Fruit fly (Drosophila melanogaster) whole organism, embryonic: ENCODE measurements around the gene Bug22.
A peak's percentile ranks its signal among the peaks of the same experiment; 100 is the strongest.

Experiments used
- Aef1 ChIP-seq: fragments of 200-800 bp; sonication (Bioruptor generic); IDR thresholded peaks from 3 replicates; pipeline ENCODE4 v1.3.6; 2022; ENCODE audit warnings: missing biosample characterization, missing genetic modification characterization
- Asciz ChIP-seq: fragments of 200-800 bp; sonication (Bioruptor generic); optimal IDR thresholded peaks from 2 replicates; lab custom pipeline; 2017; ENCODE audit warnings: missing biosample characterization, mild to moderate bottlenecking, missing genetic modification characterization, missing genetic modification reagents
- BtbVII ChIP-seq: fragments of 200-800 bp; sonication (Bioruptor generic); optimal IDR thresholded peaks from 3 replicates; lab custom pipeline; 2017; ENCODE audit warnings: missing biosample characterization, mild to moderate bottlenecking, missing genetic modification characterization
- CG10321 ChIP-seq: fragments of 200-800 bp; sonication (Bioruptor generic); IDR thresholded peaks from 2 replicates; pipeline ENCODE4 v1.3.6; 2022; ENCODE audit warnings: missing biosample characterization, missing genetic modification characterization
- CG10654 ChIP-seq: fragments of 200-800 bp; sonication (Bioruptor generic); optimal IDR thresholded peaks from 2 replicates; lab custom pipeline; 2016; ENCODE audit warnings: missing biosample characterization, missing genetic modification characterization
- CG12219 ChIP-seq: fragments of 200-800 bp; sonication (Bioruptor generic); optimal IDR thresholded peaks from 3 replicates; lab custom pipeline; 2018; ENCODE audit warnings: missing biosample characterization, mild to moderate bottlenecking, missing genetic modification characterization
- CG13424 ChIP-seq: fragments of 200-800 bp; sonication (Bioruptor generic); optimal IDR thresholded peaks from 2 replicates; lab custom pipeline; 2019; ENCODE audit warnings: missing biosample characterization, mild to moderate bottlenecking, missing genetic modification characterization, moderate library complexity
- CG15269 ChIP-seq: fragments of 200-800 bp; sonication (Bioruptor generic); optimal IDR thresholded peaks from 2 replicates; lab custom pipeline; 2018; ENCODE audit warnings: missing biosample characterization, mild to moderate bottlenecking, missing genetic modification characterization, moderate library complexity
- CG17328 ChIP-seq: fragments of 200-800 bp; sonication (Bioruptor generic); IDR thresholded peaks from 2 replicates; pipeline ENCODE4 v1.3.6; 2022; ENCODE audit warnings: missing biosample characterization, missing genetic modification characterization
- CG30020 ChIP-seq: fragments of 200-800 bp; optimal IDR thresholded peaks from 2 replicates; lab custom pipeline; 2019; ENCODE audit warnings: missing biosample characterization, mild to moderate bottlenecking, missing genetic modification characterization, moderate library complexity
- CG31441 ChIP-seq: fragments of 200-800 bp; sonication (Bioruptor generic); IDR thresholded peaks from 2 replicates; pipeline ENCODE4 v1.3.6; 2022; ENCODE audit warnings: missing biosample characterization, missing genetic modification characterization
- CG3726 ChIP-seq: fragments of 200-800 bp; sonication (Bioruptor generic); IDR thresholded peaks from 3 replicates; pipeline ENCODE4, ENCODE4 v1.3.6; 2022; ENCODE audit warnings: missing biosample characterization, missing genetic modification characterization
- CG3847 ChIP-seq: fragments of 200-800 bp; sonication (Bioruptor generic); IDR thresholded peaks from 2 replicates; pipeline ENCODE4 v1.3.6; 2022; ENCODE audit warnings: missing biosample characterization, missing genetic modification characterization
- CG5953 ChIP-seq: fragments of 200-800 bp; sonication (Bioruptor generic); IDR thresholded peaks from 2 replicates; pipeline ENCODE4 v1.3.6; 2022; ENCODE audit warnings: missing biosample characterization, missing genetic modification characterization
- CG7963 ChIP-seq: fragments of 200-800 bp; sonication (Bioruptor generic); IDR thresholded peaks from 3 replicates; pipeline ENCODE4 v1.3.6; 2022; ENCODE audit warnings: missing biosample characterization, missing genetic modification characterization; ENCODE audit not compliant: partially characterized antibody
- CG8765 ChIP-seq: fragments of 200-800 bp; sonication (Bioruptor generic); IDR thresholded peaks from 2 replicates; pipeline ENCODE4 v1.3.6; 2022; ENCODE audit warnings: missing biosample characterization, missing genetic modification characterization
- CG8924 ChIP-seq: fragments of 200-800 bp; optimal IDR thresholded peaks from 3 replicates; lab custom pipeline; 2019; ENCODE audit warnings: missing biosample characterization, mild to moderate bottlenecking, missing genetic modification characterization, moderate library complexity
- CG9609 ChIP-seq: fragments of 200-800 bp; sonication (Bioruptor generic); optimal IDR thresholded peaks from 3 replicates; lab custom pipeline; 2016; ENCODE audit warnings: missing biosample characterization, missing genetic modification characterization
- Camta ChIP-seq: fragments of 200-800 bp; sonication (Bioruptor generic); optimal IDR thresholded peaks from 2 replicates; lab custom pipeline; 2016; ENCODE audit warnings: missing biosample characterization, missing genetic modification characterization
- Dbx ChIP-seq: fragments of 200-800 bp; sonication (Bioruptor generic); IDR thresholded peaks from 3 replicates; pipeline ENCODE4 v1.3.6; 2022; ENCODE audit warnings: missing biosample characterization, missing genetic modification characterization
- Fer3 ChIP-seq: fragments of 200-800 bp; sonication (Bioruptor generic); optimal IDR thresholded peaks from 2 replicates; lab custom pipeline; 2018; ENCODE audit warnings: missing biosample characterization, mild to moderate bottlenecking, missing genetic modification characterization, moderate library complexity
- HLH4C ChIP-seq: fragments of 200-800 bp; sonication (Bioruptor generic); IDR thresholded peaks from 3 replicates; pipeline ENCODE4 v1.3.6; 2022; ENCODE audit warnings: missing biosample characterization, missing genetic modification characterization; ENCODE audit not compliant: partially characterized antibody
- HLHmδ ChIP-seq: fragments of 200-800 bp; sonication (Bioruptor generic); optimal IDR thresholded peaks from 2 replicates; lab custom pipeline; 2018; ENCODE audit warnings: missing biosample characterization, mild to moderate bottlenecking, missing genetic modification characterization, moderate library complexity
- Hey ChIP-seq: fragments of 200-800 bp; sonication (Bioruptor generic); optimal IDR thresholded peaks from 3 replicates; lab custom pipeline; 2018; ENCODE audit warnings: missing biosample characterization, mild to moderate bottlenecking, missing genetic modification characterization
- Hmr ChIP-seq: fragments of 200-800 bp; sonication (Bioruptor generic); optimal IDR thresholded peaks from 3 replicates; lab custom pipeline; 2017; ENCODE audit warnings: mild to moderate bottlenecking, missing biosample characterization, missing genetic modification reagents, missing genetic modification characterization
- Mad ChIP-seq: fragments of 200-800 bp; sonication (Bioruptor generic); optimal IDR thresholded peaks from 2 replicates; lab custom pipeline; 2016; ENCODE audit warnings: missing biosample characterization, missing genetic modification characterization
- NfI ChIP-seq: fragments of 200-800 bp; sonication (Bioruptor generic); optimal IDR thresholded peaks from 3 replicates; lab custom pipeline; 2018; ENCODE audit warnings: missing biosample characterization, mild to moderate bottlenecking, missing genetic modification characterization, moderate library complexity
- Trl ChIP-seq, 3 experiments: fragments of >200 bp in 2 of 3; fragments of 200-800 bp in 1 of 3; sonication (Bioruptor generic) in 1 of 3; optimal IDR thresholded peaks; 2 replicates in 1 of 3; 3 replicates in 2 of 3; lab custom pipeline; 2016 to 2017; ENCODE audit warnings: missing biosample characterization in 1 of 3, missing genetic modification characterization in 1 of 3
- Xbp1 ChIP-seq: fragments of 200-800 bp; sonication (Bioruptor generic); optimal IDR thresholded peaks from 3 replicates; lab custom pipeline; 2016; ENCODE audit warnings: missing biosample characterization, mild to moderate bottlenecking, missing genetic modification characterization
- aop ChIP-seq: fragments of 200-800 bp; sonication (Bioruptor generic); IDR thresholded peaks from 2 replicates; pipeline ENCODE4 v1.3.6; 2022; ENCODE audit warnings: missing biosample characterization, missing genetic modification characterization
- ase ChIP-seq: fragments of 200-800 bp; sonication (Bioruptor generic); IDR thresholded peaks from 3 replicates; pipeline ENCODE4 v1.3.6; 2022; ENCODE audit warnings: missing biosample characterization, missing genetic modification characterization
- ci ChIP-seq: fragments of 200-800 bp; sonication (Bioruptor generic); IDR thresholded peaks from 3 replicates; pipeline ENCODE4 v1.3.6; 2022; ENCODE audit warnings: missing biosample characterization, missing genetic modification characterization
- dmrt11E ChIP-seq: fragments of 200-800 bp; sonication (Bioruptor generic); optimal IDR thresholded peaks from 3 replicates; lab custom pipeline; 2018; ENCODE audit warnings: missing biosample characterization, mild to moderate bottlenecking, missing genetic modification characterization, moderate library complexity
- esg ChIP-seq: fragments of 200-800 bp; sonication (Bioruptor generic); conservative IDR thresholded peaks from 2 replicates; pipeline ENCODE4 v1.3.6; 2022; ENCODE audit warnings: missing biosample characterization, missing genetic modification characterization
- grn ChIP-seq: fragments of 200-800 bp; sonication (Bioruptor generic); optimal IDR thresholded peaks from 3 replicates; lab custom pipeline; 2017; ENCODE audit warnings: missing biosample characterization, missing genetic modification characterization
- gsb-n ChIP-seq: fragments of 200-800 bp; sonication (Bioruptor generic); optimal IDR thresholded peaks from 3 replicates; lab custom pipeline; 2018; ENCODE audit warnings: missing biosample characterization, mild to moderate bottlenecking, missing genetic modification characterization
- insv ChIP-seq, 2 experiments: fragments of 200-800 bp; sonication (Bioruptor generic); optimal IDR thresholded peaks; 3 replicates each; lab custom pipeline; 2016 to 2018; ENCODE audit warnings: missing biosample characterization in 2 of 2, missing genetic modification characterization in 2 of 2
- kay ChIP-seq: fragments of 200-800 bp; sonication (Bioruptor generic); optimal IDR thresholded peaks from 2 replicates; lab custom pipeline; 2016; ENCODE audit warnings: missing biosample characterization, missing genetic modification characterization
- oc ChIP-seq: fragments of 200-800 bp; sonication (Bioruptor generic); optimal IDR thresholded peaks from 2 replicates; lab custom pipeline; 2018; ENCODE audit warnings: missing biosample characterization, mild to moderate bottlenecking, missing genetic modification characterization, moderate library complexity
- p53 ChIP-seq: fragments of 200-800 bp; sonication (Bioruptor generic); optimal IDR thresholded peaks from 2 replicates; lab custom pipeline; 2016; ENCODE audit warnings: missing biosample characterization, missing genetic modification characterization
- pfk ChIP-seq: fragments of 200-800 bp; sonication (Bioruptor generic); optimal IDR thresholded peaks from 2 replicates; lab custom pipeline; 2018; ENCODE audit warnings: missing biosample characterization, mild to moderate bottlenecking, missing genetic modification characterization, moderate library complexity
- pnt ChIP-seq: fragments of 200-800 bp; sonication (Bioruptor generic); optimal IDR thresholded peaks from 3 replicates; lab custom pipeline; 2016; ENCODE audit warnings: missing biosample characterization, missing genetic modification characterization
- prd ChIP-seq, 3 experiments: fragments of >200 bp in 2 of 3; fragments of 200-800 bp in 1 of 3; sonication (Bioruptor generic) in 1 of 3; optimal IDR thresholded peaks in 2 of 3; IDR thresholded peaks in 1 of 3; 2 replicates in 2 of 3; 3 replicates in 1 of 3; pipeline versions ENCODE4 v1.3.6 to Lab custom; 2017 to 2022; ENCODE audit warnings: missing biosample characterization in 1 of 3, missing genetic modification characterization in 1 of 3
- salm ChIP-seq: fragments of 200-800 bp; sonication (Bioruptor generic); optimal IDR thresholded peaks from 2 replicates; lab custom pipeline; 2018; ENCODE audit warnings: missing biosample characterization, mild to moderate bottlenecking, missing genetic modification characterization
- schlank ChIP-seq: fragments of 200-800 bp; sonication (Bioruptor generic); optimal IDR thresholded peaks from 2 replicates; lab custom pipeline; 2018; ENCODE audit warnings: missing biosample characterization, mild to moderate bottlenecking, missing genetic modification characterization
- unc-4 ChIP-seq: fragments of 200-800 bp; sonication (Bioruptor generic); IDR thresholded peaks from 2 replicates; pipeline ENCODE4 v1.3.6; 2022; ENCODE audit warnings: missing biosample characterization, missing genetic modification characterization; ENCODE audit not compliant: partially characterized antibody
- usp ChIP-seq: fragments of >200 bp; optimal IDR thresholded peaks from 2 replicates; lab custom pipeline; 2017; ENCODE audit warnings: missing biosample characterization, missing genetic modification characterization

Bug22 gene

DNA sequence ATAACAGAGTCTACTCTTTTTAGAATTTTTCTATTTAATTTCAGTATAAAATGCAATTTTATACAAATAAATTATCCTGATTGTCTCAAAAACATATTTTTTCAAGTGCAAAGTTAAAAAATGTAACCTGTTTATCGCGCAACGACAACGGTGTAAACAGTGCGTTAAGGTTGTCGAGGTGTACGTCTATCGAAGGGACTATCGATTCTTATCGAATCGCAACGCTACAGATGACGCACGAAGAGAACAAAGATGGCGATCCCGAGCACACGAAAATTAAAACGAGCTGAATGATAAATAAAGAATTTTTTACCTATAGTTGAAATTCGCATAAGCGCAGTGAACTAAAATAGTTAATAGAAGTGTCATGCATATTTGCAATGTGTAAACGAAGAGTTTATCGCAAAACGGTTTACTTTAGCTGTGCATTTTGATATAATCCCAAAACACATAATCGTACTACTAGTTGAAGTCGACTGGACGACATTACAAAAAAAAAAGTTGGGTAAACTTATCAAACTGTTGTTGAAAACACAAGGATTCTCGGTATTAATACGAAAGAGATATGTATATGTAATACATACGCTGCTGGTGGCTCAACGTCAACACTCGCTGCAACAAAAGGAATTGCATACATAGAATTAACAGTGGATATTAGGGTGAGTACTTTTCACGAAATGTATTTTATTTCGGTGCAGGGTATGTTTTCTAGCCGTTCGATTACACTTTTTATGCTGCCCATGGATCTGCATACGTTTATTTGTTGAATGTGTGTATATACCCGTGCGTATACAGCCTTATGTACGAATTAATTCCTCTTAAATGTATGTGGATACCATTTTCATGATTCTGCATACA lies 42.6 kb downstream of the Bug22 start, which contains the start of gene da (continued):
- TF ChIP-seq ci (GFP tag; lab: Robert Waterston, UW): peak; percentile 81; the same call in 2 of the 3 replicates
- TF ChIP-seq prd (optimal IDR thresholded peaks at IDR 0.05; lab: Kevin White, UChicago): no peak
- TF ChIP-seq prd (GFP tag; IDR thresholded peaks at IDR 0.05; lab: Robert Waterston, UW): peak; percentile 74
- peak; percentile 56 for TF ChIP-seq CG9609 (GFP tag; lab: Kevin White, UChicago)
- TF ChIP-seq Camta (GFP tag; lab: Kevin White, UChicago): peak; percentile 74
- TF ChIP-seq ase (GFP tag; lab: Robert Waterston, UW): peak; percentile 42; the same call in 1 of the 3 replicates
- peak; percentile 95 for TF ChIP-seq kay
- peak; percentile 71 for TF ChIP-seq CG8924 (tag; lab: Kevin White, UChicago)
- peak; percentile 86 for TF ChIP-seq pfk
- TF ChIP-seq Fer3 (tag; lab: Kevin White, UChicago): peak; percentile 65
- TF ChIP-seq CG15269 (tag; lab: Kevin White, UChicago): peak; percentile 69
- TF ChIP-seq CG31441 (GFP tag; lab: Robert Waterston, UW): peak; percentile 53; the same call in 1 of the 2 replicates
- TF ChIP-seq Trl (optimal IDR thresholded peaks at IDR 0.05; lab: Kevin White, UChicago): no peak
- TF ChIP-seq Trl (GFP tag; optimal IDR thresholded peaks at IDR 0.05; lab: Kevin White, UChicago): peak; percentile 47
- no peak for TF ChIP-seq Hey (tag; lab: Kevin White, UChicago)
- peak; percentile 19 for TF ChIP-seq BtbVII (GFP tag; lab: Kevin White, UChicago)
- TF ChIP-seq CG10321 (GFP tag; lab: Robert Waterston, UW): no peak
- TF ChIP-seq CG5953: no peak
- 0 out of 3 replicates have a peak, but pooled peaks have one; percentile 15 for TF ChIP-seq Dbx (GFP tag; lab: Robert Waterston, UW)
- peak; percentile 15; the same call in 1 of the 2 replicates for TF ChIP-seq CG3847
- peak; percentile 99 for TF ChIP-seq CG30020 (tag; lab: Kevin White, UChicago)
- no peak for TF ChIP-seq CG3726 (GFP tag; lab: Robert Waterston, UW)
- TF ChIP-seq Xbp1 (GFP tag; lab: Kevin White, UChicago): peak; percentile 73
- TF ChIP-seq schlank (tag; lab: Kevin White, UChicago): peak; percentile 9
- no peak for TF ChIP-seq insv (GFP tag; optimal IDR thresholded peaks at IDR 0.05; lab: Kevin White, UChicago)
- peak; percentile 75 for TF ChIP-seq NfI
- no peak for TF ChIP-seq CG8765 (GFP tag; lab: Robert Waterston, UW)
- TF ChIP-seq Mad: peak; percentile 39
- peak; percentile 64 for TF ChIP-seq CG10654
- peak; percentile 31 for TF ChIP-seq gsb-n (tag; lab: Kevin White, UChicago)
- TF ChIP-seq CG17328 (GFP tag; lab: Robert Waterston, UW): peak; percentile 55
- TF ChIP-seq CG7963 (GFP tag; lab: Robert Waterston, UW): peak; percentile 44; the same call in 1 of the 3 replicates
- peak; percentile 61; the same call in 2 of the 3 replicates for TF ChIP-seq HLH4C
- peak; percentile 63 for TF ChIP-seq Hmr (GFP tag; lab: Kevin White, UChicago)
- TF ChIP-seq dmrt11E (tag; lab: Kevin White, UChicago): peak; percentile 65
- TF ChIP-seq oc (tag; lab: Kevin White, UChicago): no peak
- TF ChIP-seq esg (GFP tag; lab: Robert Waterston, UW): peak; percentile 36; the same call in 1 of the 2 replicates
- peak; percentile 39 for TF ChIP-seq CG12219
- TF ChIP-seq Aef1 (GFP tag; lab: Robert Waterston, UW): peak; percentile 52; the same call in 2 of the 3 replicates
- peak; percentile 12 for TF ChIP-seq p53 (GFP tag; lab: Kevin White, UChicago)
- no peak for TF ChIP-seq HLHmδ (GFP tag; lab: Kevin White, UChicago)
- TF ChIP-seq pnt: peak; percentile 26
- peak; percentile 54; the same call in 1 of the 2 replicates for TF ChIP-seq unc-4 (GFP tag; lab: Robert Waterston, UW)
- TF ChIP-seq aop (GFP tag; lab: Robert Waterston, UW): no peak
- TF ChIP-seq Asciz (GFP tag; lab: Kevin White, UChicago): peak; percentile 23
- TF ChIP-seq grn (GFP tag; lab: Kevin White, UChicago): peak; percentile 34
- peak; percentile 29 for TF ChIP-seq salm
- TF ChIP-seq CG13424 (tag; lab: Kevin White, UChicago): peak; percentile 64
- no peak for TF ChIP-seq usp
